Worm (Caenorhabditis elegans): ENCODE measurements around the gene col-95.
A peak's percentile ranks its signal among the peaks of the same experiment; 100 is the strongest.

col-95 gene

DNA sequence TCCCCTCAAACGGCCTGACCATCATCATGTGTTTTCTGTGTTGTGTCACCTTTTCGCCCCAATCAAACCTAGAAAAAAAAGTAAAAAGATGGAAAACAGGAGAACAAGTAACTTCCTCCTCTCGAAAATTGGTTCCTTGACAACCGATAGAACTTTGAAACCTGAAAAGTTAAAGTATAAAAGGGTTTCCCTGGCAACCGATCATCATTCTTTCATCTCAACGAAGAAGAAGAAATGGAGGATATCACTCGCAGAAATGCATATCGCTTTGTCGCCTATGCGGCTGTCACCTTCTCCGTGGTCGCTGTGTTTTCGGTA is at the start of gene col-95:
TSS of gene col-95 (plus strand) at position 219 of the 318 bp plus-strand sequence.
- TF ChIP-seq ref-1 (GFP tag; conservative IDR thresholded peaks at IDR 0.05), result no peak

DNA sequence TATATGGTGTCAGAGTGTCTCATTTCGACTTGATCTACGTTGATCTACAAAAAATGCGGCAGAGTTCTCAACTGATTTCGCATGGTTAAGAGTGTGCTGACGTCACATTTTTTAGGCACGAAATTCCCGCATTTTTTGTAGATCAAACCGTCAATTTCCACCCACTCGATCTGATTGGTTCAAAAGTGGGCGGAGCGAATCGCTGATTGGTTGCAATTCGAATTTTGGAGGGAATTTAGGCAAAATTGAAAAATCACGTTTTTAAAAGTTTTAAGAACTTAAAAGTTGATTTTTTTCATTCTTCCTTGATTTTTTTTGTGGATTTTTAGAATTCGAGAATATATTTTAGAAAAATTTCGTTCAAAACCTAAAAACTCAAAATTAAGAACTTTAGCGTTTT is 47.4 kb upstream of the col-95 start:
- TF ChIP-seq cog-1 (tag; optimal IDR thresholded peaks at IDR 0.05) (no peak), T22C8.4 (GFP tag; IDR thresholded peaks at IDR 0.05) (no peak), flt-1 (GFP tag; IDR thresholded peaks at IDR 0.05) (no peak), ztf-29 (GFP tag; IDR thresholded peaks at IDR 0.05) (no peak), klf-2 (GFP tag; conservative IDR thresholded peaks at IDR 0.05) (no peak), tab-1 (GFP tag; IDR thresholded peaks at IDR 0.05) (no peak), med-1 (GFP tag; optimal IDR thresholded peaks at IDR 0.05; ENCODE audit: insufficient read depth) (no peak), ref-1 (GFP tag; conservative IDR thresholded peaks at IDR 0.05) (no peak), ztf-23 (GFP tag; IDR thresholded peaks at IDR 0.05) (no peak)

DNA sequence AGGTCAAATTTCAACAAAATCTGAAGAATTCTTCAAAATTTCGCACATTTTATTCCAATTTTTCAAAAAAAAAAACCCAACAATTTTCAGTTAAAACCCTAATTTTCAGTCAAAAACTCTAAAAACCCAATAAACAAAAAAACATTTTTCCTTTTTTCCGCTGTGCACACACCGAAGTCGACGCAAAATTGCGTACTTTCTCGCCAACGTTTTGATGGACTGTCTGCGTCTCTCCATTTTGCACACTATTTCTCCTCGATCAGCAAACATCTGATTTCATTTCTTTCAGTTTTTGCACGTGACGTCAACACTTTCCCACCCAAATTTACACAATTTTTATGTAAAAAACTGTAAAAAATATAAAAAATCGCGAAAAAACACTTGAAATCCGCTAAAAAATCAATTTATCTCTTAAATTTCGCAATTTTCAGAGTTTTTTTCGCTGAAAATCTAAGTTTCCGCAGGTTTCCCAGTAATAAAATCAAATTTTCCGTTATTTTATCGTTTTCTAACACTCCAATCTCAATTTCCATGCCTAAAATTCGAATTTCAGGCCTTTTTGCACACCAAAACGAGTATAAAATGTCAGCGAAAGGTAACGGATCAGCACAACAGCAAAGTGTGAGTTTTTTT is 46.5 kb upstream of the col-95 start, which contains the start of gene crh-1:
TSS of gene crh-1 (plus strand) at position 583 of the 633 bp plus-strand sequence.
- TF ChIP-seq ztf-29 (GFP tag; IDR thresholded peaks at IDR 0.05) (no peak), ref-1 (GFP tag; conservative IDR thresholded peaks at IDR 0.05) (no peak), cog-1 (tag; optimal IDR thresholded peaks at IDR 0.05) (peak; percentile 2), flt-1 (GFP tag; IDR thresholded peaks at IDR 0.05) (no peak), T22C8.4 (GFP tag; IDR thresholded peaks at IDR 0.05) (no peak)

DNA sequence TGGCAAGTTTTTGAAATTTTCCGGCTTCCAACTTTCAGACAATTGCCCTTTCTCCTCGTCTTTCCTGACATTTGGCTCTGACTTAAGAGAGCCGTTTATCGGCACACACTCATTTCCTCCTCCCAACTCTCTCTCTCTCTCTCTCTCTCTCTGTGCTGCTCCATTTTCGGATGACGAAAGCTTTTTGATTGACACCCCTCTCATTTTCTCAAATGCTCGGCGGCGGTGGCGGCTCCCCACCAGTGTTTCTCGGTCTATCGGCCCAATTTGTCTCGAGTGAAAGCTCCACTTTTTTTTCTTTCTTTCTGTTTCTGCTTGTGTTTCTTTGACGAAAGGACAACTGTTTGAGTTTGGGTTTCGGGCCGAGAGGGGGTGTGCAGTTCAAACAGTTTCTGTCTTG is 44.0 kb upstream of the col-95 start:
- TF ChIP-seq cog-1 (tag; optimal IDR thresholded peaks at IDR 0.05) (no peak), ref-1 (GFP tag; conservative IDR thresholded peaks at IDR 0.05) (no peak), med-1 (GFP tag; optimal IDR thresholded peaks at IDR 0.05; ENCODE audit: insufficient read depth) (no peak), ztf-23 (GFP tag; IDR thresholded peaks at IDR 0.05) (no peak), klf-2 (GFP tag; conservative IDR thresholded peaks at IDR 0.05) (no peak), tab-1 (GFP tag; IDR thresholded peaks at IDR 0.05) (no peak), T22C8.4 (GFP tag; IDR thresholded peaks at IDR 0.05) (no peak), flt-1 (GFP tag; IDR thresholded peaks at IDR 0.05) (no peak), ztf-29 (GFP tag; IDR thresholded peaks at IDR 0.05) (no peak)

DNA sequence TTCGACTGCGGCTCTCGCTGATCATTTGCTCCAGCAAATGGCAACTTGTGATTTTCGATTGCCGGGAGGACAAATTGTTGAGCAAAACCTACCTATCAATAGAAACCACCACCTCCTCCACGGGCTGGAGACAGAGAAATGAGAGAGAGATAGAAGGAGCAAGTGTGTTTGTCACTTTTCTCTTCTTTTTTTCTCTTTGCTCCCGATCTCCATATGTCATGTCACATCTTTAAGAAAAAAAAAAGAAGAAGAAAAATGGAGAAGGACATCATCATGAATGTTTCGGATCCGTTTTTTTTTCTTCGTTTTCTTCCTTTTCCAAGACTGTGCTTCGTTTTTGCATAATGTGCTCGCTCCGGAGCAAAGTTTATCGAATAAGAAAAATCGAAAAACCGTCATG is 43.1 kb upstream of the col-95 start:
- TF ChIP-seq med-1 (GFP tag; optimal IDR thresholded peaks at IDR 0.05; ENCODE audit: insufficient read depth) (no peak), ref-1 (GFP tag; conservative IDR thresholded peaks at IDR 0.05) (no peak), ztf-23 (GFP tag; IDR thresholded peaks at IDR 0.05) (no peak), ztf-29 (GFP tag; IDR thresholded peaks at IDR 0.05) (no peak), T22C8.4 (GFP tag; IDR thresholded peaks at IDR 0.05) (no peak), klf-2 (GFP tag; conservative IDR thresholded peaks at IDR 0.05) (no peak), cog-1 (tag; optimal IDR thresholded peaks at IDR 0.05) (no peak)

DNA sequence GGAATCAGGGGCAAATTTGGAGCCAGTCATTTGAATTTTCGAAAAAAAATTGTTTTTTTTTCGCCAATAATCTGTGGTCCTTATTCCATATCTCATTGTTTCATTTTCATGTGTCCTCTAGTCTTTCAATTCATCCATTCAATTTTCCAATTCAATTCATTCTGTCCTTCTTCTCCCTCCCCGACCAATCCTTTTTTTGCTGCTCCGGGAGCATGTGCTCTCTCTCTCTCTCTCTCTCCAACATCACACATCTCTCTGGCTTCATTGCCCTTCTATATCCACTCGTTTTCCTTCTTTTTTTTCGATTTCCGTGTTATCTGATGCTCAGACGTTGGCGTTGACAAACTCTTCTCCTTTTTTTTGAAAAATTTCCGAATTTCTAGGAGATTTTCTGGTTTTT is 40.4 kb upstream of the col-95 start:
- no peak for TF ChIP-seq klf-2 (GFP tag; conservative IDR thresholded peaks at IDR 0.05)
- TF ChIP-seq tab-1 (GFP tag; IDR thresholded peaks at IDR 0.05), result no peak
- no peak for TF ChIP-seq ztf-29 (GFP tag; IDR thresholded peaks at IDR 0.05)
- TF ChIP-seq ztf-23 (GFP tag; IDR thresholded peaks at IDR 0.05), result no peak
- TF ChIP-seq cog-1 (tag; optimal IDR thresholded peaks at IDR 0.05), result no peak
- no peak for TF ChIP-seq med-1 (GFP tag; optimal IDR thresholded peaks at IDR 0.05; ENCODE audit: insufficient read depth)
- no peak for TF ChIP-seq T22C8.4 (GFP tag; IDR thresholded peaks at IDR 0.05)
- no peak for TF ChIP-seq ref-1 (GFP tag; conservative IDR thresholded peaks at IDR 0.05)
- TF ChIP-seq flt-1 (GFP tag; IDR thresholded peaks at IDR 0.05), result no peak

DNA sequence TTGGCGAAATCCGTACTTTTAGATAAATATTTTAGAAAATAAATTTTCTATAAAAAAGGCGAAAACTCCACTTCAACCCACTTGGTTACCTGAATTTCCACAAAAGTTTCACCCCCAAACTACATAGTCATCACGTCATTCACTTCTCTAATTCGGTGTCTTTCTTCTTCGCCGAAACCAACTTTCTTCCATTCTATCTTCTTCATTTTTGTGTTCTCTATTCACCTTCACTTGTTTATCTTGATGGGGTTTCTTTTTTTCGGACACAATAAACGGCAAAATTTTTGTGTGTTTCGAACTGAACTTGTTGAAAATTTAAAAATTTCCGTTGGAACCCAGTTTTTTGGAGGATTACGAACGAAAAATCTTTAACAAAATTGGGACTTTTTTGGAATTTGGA is 37.0 kb upstream of the col-95 start:
- TF ChIP-seq ztf-23 (GFP tag; IDR thresholded peaks at IDR 0.05) (no peak), med-1 (GFP tag; optimal IDR thresholded peaks at IDR 0.05; ENCODE audit: insufficient read depth) (no peak), tab-1 (GFP tag; IDR thresholded peaks at IDR 0.05) (no peak)

DNA sequence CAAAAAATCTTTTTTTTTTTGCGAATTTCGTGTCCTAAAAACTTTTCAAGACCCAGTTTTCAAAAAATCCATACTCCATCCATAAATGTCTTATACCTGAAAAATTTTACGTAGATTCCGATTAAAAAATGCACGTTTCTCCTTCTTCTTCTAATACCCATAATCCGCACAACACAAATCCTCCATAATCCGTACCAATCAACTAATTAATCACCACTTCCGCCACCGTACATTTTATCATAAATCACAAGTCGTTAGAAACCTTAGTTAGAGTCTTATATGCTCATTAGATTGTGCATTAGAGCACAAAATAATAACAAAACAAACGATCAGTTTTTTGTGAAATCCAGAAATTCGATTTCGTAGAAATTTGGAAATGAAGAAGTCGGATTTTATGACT is 34.8 kb upstream of the col-95 start:
- TF ChIP-seq cog-1 (tag; optimal IDR thresholded peaks at IDR 0.05) (no peak), ztf-29 (GFP tag; IDR thresholded peaks at IDR 0.05) (no peak), med-1 (GFP tag; optimal IDR thresholded peaks at IDR 0.05; ENCODE audit: insufficient read depth) (no peak)

DNA sequence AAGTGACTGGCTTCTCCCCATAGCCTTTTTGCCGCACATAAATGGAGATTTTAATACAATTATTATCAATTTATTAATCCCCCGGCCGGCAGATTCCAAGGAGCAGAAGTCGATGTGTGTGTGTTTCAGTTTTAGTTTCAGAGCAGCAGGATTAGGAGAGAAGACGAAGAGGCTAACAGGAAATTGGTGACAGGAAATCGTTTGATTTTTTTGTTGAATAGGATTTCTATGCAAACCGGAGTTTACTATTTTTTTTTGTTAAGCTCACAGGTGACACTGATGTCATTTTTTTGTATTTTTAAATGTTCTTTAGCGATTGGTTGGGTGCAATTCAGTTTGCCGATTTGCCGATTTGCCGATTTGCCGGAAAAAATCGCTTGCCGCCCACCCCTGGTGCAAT is 23.3 kb upstream of the col-95 start:
- TF ChIP-seq flt-1 (GFP tag; IDR thresholded peaks at IDR 0.05) (no peak), ztf-29 (GFP tag; IDR thresholded peaks at IDR 0.05) (no peak), T22C8.4 (GFP tag; IDR thresholded peaks at IDR 0.05) (no peak), tab-1 (GFP tag; IDR thresholded peaks at IDR 0.05) (no peak), ref-1 (GFP tag; conservative IDR thresholded peaks at IDR 0.05) (no peak), cog-1 (tag; optimal IDR thresholded peaks at IDR 0.05) (no peak), med-1 (GFP tag; optimal IDR thresholded peaks at IDR 0.05; ENCODE audit: insufficient read depth) (no peak), ztf-23 (GFP tag; IDR thresholded peaks at IDR 0.05) (no peak), klf-2 (GFP tag; conservative IDR thresholded peaks at IDR 0.05) (no peak)

DNA sequence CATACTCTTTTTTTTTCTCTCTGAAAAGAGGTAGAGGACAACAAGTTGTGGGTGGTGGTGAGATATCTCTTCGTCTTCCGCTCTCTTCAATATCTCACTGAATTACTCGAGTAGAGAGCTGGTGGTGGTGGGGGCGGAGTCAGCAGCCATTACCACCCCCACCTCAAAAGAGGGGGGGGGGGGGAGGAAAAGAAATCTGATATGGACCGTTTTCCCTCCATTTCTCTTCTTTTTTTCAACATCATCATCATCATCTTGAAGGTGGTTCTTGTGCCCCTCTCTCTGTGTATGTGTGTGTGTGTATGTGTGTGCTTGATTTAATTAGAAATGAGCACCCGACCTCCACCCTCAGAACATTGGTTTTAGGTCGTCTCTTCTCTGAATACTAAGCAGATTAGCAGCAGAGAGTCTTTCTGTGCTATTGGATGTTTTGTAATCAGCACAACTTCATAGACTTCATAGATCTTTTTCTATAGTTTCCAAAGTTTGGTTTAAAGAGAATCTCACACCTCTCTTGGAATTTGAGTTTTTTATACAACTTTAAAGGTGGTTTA is 22.3 kb upstream of the col-95 start:
- TF ChIP-seq ref-1 (GFP tag; conservative IDR thresholded peaks at IDR 0.05) (no peak), tab-1 (GFP tag; IDR thresholded peaks at IDR 0.05) (no peak), cog-1 (tag; optimal IDR thresholded peaks at IDR 0.05) (no peak), ztf-23 (GFP tag; IDR thresholded peaks at IDR 0.05) (no peak), T22C8.4 (GFP tag; IDR thresholded peaks at IDR 0.05) (no peak), med-1 (GFP tag; optimal IDR thresholded peaks at IDR 0.05; ENCODE audit: insufficient read depth) (no peak), klf-2 (GFP tag; conservative IDR thresholded peaks at IDR 0.05) (no peak), flt-1 (GFP tag; IDR thresholded peaks at IDR 0.05) (no peak), ztf-29 (GFP tag; IDR thresholded peaks at IDR 0.05) (no peak)

Measured in whole organism, midembryonic.